Worm (Caenorhabditis elegans) whole organism, L2 larva: ENCODE results near the gene srw-54.

Source experiments
- C34F6.9 ChIP-seq: fragments of 150-350 bp; optimal IDR thresholded peaks from 2 replicates; lab custom pipeline; 2014; ENCODE audit warnings: missing biosample characterization, missing genetic modification characterization
- ZK546.5 ChIP-seq: sonication (generic microtip); optimal IDR thresholded peaks from 2 replicates; lab custom pipeline; 2017; ENCODE audit warnings: missing biosample characterization, missing genetic modification characterization
- alr-1 ChIP-seq: fragments of 150-350 bp; optimal IDR thresholded peaks from 2 replicates; lab custom pipeline; 2014; ENCODE audit warnings: missing biosample characterization, missing genetic modification characterization
- ama-1 ChIP-seq: fragments of 150-350 bp; optimal IDR thresholded peaks from 2 replicates; lab custom pipeline; 2018; ENCODE audit warnings: inconsistent platforms
- blmp-1 ChIP-seq: sonication (generic microtip); optimal IDR thresholded peaks from 2 replicates; lab custom pipeline; 2017; ENCODE audit warnings: missing genetic modification characterization, mild to moderate bottlenecking, missing compliant biosample characterization, antibody characterized with exemption, moderate library complexity; ENCODE audit not compliant: insufficient read depth
- dmd-4 ChIP-seq: sonication (generic microtip); optimal IDR thresholded peaks from 2 replicates; lab custom pipeline; 2017; ENCODE audit warnings: missing biosample characterization, missing genetic modification characterization
- egl-27 ChIP-seq: sonication (generic microtip); optimal IDR thresholded peaks from 3 replicates; lab custom pipeline; 2017; ENCODE audit warnings: missing biosample characterization, missing genetic modification reagents, missing genetic modification characterization
- fos-1 ChIP-seq: fragments of 150-350 bp; optimal IDR thresholded peaks from 2 replicates; lab custom pipeline; 2014; ENCODE audit warnings: missing biosample characterization, missing genetic modification characterization
- lin-13 ChIP-seq: fragments of 150-350 bp; optimal IDR thresholded peaks from 2 replicates; lab custom pipeline; 2014; ENCODE audit warnings: missing biosample characterization, missing genetic modification reagents, missing genetic modification characterization
- mdl-1 ChIP-seq, 2 experiments: fragments of 150-350 bp in 1 of 2; sonication (generic microtip) in 1 of 2; optimal IDR thresholded peaks; 2 replicates each; lab custom pipeline; 2017; ENCODE audit warnings: missing biosample characterization in 2 of 2, missing genetic modification characterization in 2 of 2
- nhr-10 ChIP-seq: sonication (generic microtip); optimal IDR thresholded peaks from 2 replicates; lab custom pipeline; 2017; ENCODE audit warnings: missing biosample characterization, missing genetic modification characterization
- nhr-237 ChIP-seq: fragments of 150-350 bp; optimal IDR thresholded peaks from 2 replicates; lab custom pipeline; 2014; ENCODE audit warnings: missing biosample characterization, missing genetic modification characterization
- nhr-77 ChIP-seq: fragments of 150-350 bp; optimal IDR thresholded peaks from 2 replicates; lab custom pipeline; 2014; ENCODE audit warnings: missing biosample characterization, missing genetic modification characterization
- zag-1 ChIP-seq: fragments of 150-350 bp; optimal IDR thresholded peaks from 2 replicates; lab custom pipeline; 2014; ENCODE audit warnings: missing biosample characterization, missing genetic modification characterization

DNA sequence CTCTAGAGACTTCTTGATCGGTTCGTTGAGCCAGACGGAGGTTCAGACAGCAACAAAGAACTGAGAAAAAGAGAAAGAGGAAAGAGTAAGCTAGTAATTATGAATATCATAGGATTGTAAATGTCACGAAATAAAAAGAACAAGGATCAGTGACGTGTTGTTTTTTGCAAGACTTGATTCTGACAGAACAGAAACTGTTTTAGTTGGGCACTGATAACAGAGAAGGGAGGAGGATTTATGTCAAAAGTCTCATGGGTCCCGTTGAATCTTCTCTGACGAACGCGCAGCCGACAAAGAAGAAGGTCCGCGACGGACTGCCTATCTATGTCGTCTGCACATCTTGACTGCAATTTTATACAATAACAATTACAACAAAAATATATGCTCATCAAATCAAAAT lies 10.5 kb upstream of the srw-54 start, which contains the start of gene T03E6.9:
- TF ChIP-seq lin-13 (GFP tag; lab: Kevin White, UChicago) (no peak), blmp-1 (tag; lab: Kevin White, UChicago) (no peak), dmd-4 (tag; lab: Kevin White, UChicago) (no peak), egl-27 (tag; lab: Kevin White, UChicago) (no peak), zag-1 (tag; lab: Kevin White, UChicago) (no peak), nhr-10 (tag; lab: Kevin White, UChicago) (no peak), mdl-1 (tag; optimal IDR thresholded peaks at IDR 0.05; lab: Kevin White, UChicago) (no peak), C34F6.9 (tag; lab: Kevin White, UChicago) (no peak), nhr-237 (no peak), fos-1 (tag; lab: Kevin White, UChicago) (no peak), alr-1 (tag; lab: Kevin White, UChicago) (no peak), ZK546.5 (tag; lab: Kevin White, UChicago) (no peak), nhr-77 (tag; lab: Kevin White, UChicago) (no peak), ama-1 (lab: Kevin White, UChicago) (no peak)
